Worm (Caenorhabditis elegans) whole organism, early embryonic: ENCODE data around the gene slc-36.1.

Experiments
- F13C5.2 ChIP-seq: sonication (generic microtip); optimal IDR thresholded peaks from 2 replicates; lab custom pipeline; 2017; ENCODE audit warnings: mild to moderate bottlenecking, missing genetic modification characterization, inconsistent platforms, missing compliant biosample characterization
- aly-1 ChIP-seq: sonication (generic microtip); optimal IDR thresholded peaks from 2 replicates; lab custom pipeline; 2016; ENCODE audit warnings: missing genetic modification characterization, missing compliant biosample characterization
- ama-1 ChIP-seq: fragments of 150-350 bp; optimal IDR thresholded peaks from 2 replicates; lab custom pipeline; 2014
- ets-7 ChIP-seq: sonication (generic microtip); optimal IDR thresholded peaks from 2 replicates; lab custom pipeline; 2016; ENCODE audit warnings: missing genotype, missing genetic modification characterization, missing compliant biosample characterization
- flt-1 ChIP-seq: fragments of 200-800 bp; sonication (Bioruptor generic); IDR thresholded peaks from 2 replicates; pipeline ENCODE4 v1.3.6; 2022; ENCODE audit warnings: missing genetic modification characterization, missing compliant biosample characterization
- pes-1 ChIP-seq: fragments of 200-800 bp; sonication (Bioruptor generic); IDR thresholded peaks from 2 replicates; pipeline ENCODE4 v1.3.6; 2022; ENCODE audit warnings: missing genetic modification reagents, missing genetic modification characterization, missing compliant biosample characterization
- scrt-1 ChIP-seq: fragments of 200-800 bp; sonication (Bioruptor generic); IDR thresholded peaks from 2 replicates; pipeline ENCODE4 v1.3.6; 2022; ENCODE audit warnings: missing genetic modification characterization, missing compliant biosample characterization
- tbx-11 ChIP-seq: fragments of 200-800 bp; sonication (Bioruptor generic); IDR thresholded peaks from 2 replicates; pipeline ENCODE4 v1.3.6; 2022; ENCODE audit warnings: missing genetic modification characterization, missing compliant biosample characterization
- tbx-37 ChIP-seq: fragments of 200-800 bp; sonication (Bioruptor generic); conservative IDR thresholded peaks from 2 replicates; pipeline ENCODE4 v1.3.6; 2022; ENCODE audit warnings: missing genetic modification reagents, missing genetic modification characterization, missing compliant biosample characterization
- tra-4 ChIP-seq: sonication (generic microtip); optimal IDR thresholded peaks from 2 replicates; lab custom pipeline; 2017; ENCODE audit warnings: missing genetic modification characterization, missing compliant biosample characterization

DNA sequence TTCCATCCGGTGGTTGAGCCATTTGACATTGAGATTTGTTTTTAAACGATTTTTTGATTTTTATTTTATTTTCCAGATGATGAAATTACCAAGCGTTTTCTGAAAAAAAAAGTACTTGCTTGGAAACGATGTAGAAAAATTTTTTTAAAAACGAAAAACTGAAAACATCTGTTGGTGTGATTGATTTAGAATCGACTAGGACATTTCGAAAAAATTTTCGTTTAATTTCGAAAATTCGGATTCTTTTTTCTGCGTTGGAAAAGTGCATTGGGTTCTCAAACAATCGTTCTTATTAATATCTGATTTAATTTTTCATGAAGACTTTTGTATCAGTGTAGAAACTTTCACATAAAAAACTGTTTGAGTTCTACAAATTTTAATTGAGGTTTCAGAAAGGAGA lies 52.0 kb downstream of the slc-36.1 start, which contains the start of gene F53A2.9:
- TF ChIP-seq ets-7 (tag; lab: Kevin White, UChicago), result no peak
- TF ChIP-seq flt-1, result no peak
- TF ChIP-seq scrt-1 (GFP tag; lab: Robert Waterston, UW), result no peak
- TF ChIP-seq ama-1 (lab: Kevin White, UChicago), result no peak
- TF ChIP-seq tbx-37 (GFP tag; lab: Robert Waterston, UW), result no peak
- no peak for TF ChIP-seq pes-1 (GFP tag; lab: Robert Waterston, UW)
- TF ChIP-seq aly-1 (tag; lab: Kevin White, UChicago), result no peak
- no peak for TF ChIP-seq F13C5.2
- no peak for TF ChIP-seq tbx-11 (GFP tag; lab: Robert Waterston, UW)
- no peak for TF ChIP-seq tra-4 (tag; lab: Kevin White, UChicago)
